Fruit fly (Drosophila melanogaster) whole organism, embryonic: ENCODE measurements around the gene CG8051.

ENCODE experiments used
- Bteb2 ChIP-seq: fragments of 200-800 bp; sonication (Bioruptor generic); optimal IDR thresholded peaks from 2 replicates; lab custom pipeline; 2016; ENCODE audit warnings: missing biosample characterization, missing genetic modification characterization
- CG10543 ChIP-seq: fragments of 200-800 bp; sonication (Bioruptor generic); optimal IDR thresholded peaks from 3 replicates; lab custom pipeline; 2017; ENCODE audit warnings: missing biosample characterization, mild to moderate bottlenecking, missing genetic modification characterization, moderate library complexity
- CG10654 ChIP-seq: fragments of 200-800 bp; sonication (Bioruptor generic); optimal IDR thresholded peaks from 2 replicates; lab custom pipeline; 2016; ENCODE audit warnings: missing biosample characterization, missing genetic modification characterization
- CG11247 ChIP-seq: fragments of 200-800 bp; sonication (Bioruptor generic); IDR thresholded peaks from 2 replicates; pipeline ENCODE4 v1.3.6; 2022; ENCODE audit warnings: missing biosample characterization, missing genetic modification characterization
- CG12744 ChIP-seq: fragments of 200-800 bp; sonication (Bioruptor generic); optimal IDR thresholded peaks from 2 replicates; lab custom pipeline; 2016; ENCODE audit warnings: missing biosample characterization, missing genetic modification characterization
- CG13296 ChIP-seq: fragments of 200-800 bp; sonication (Bioruptor generic); optimal IDR thresholded peaks from 3 replicates; lab custom pipeline; 2018; ENCODE audit warnings: missing biosample characterization, mild to moderate bottlenecking, missing genetic modification characterization
- CG13775 ChIP-seq: fragments of 200-800 bp; sonication (Bioruptor generic); optimal IDR thresholded peaks from 3 replicates; lab custom pipeline; 2017; ENCODE audit warnings: missing biosample characterization, mild to moderate bottlenecking, missing genetic modification characterization
- CG15514 ChIP-seq: fragments of 200-800 bp; sonication (Bioruptor generic); optimal IDR thresholded peaks from 3 replicates; lab custom pipeline; 2017; ENCODE audit warnings: missing biosample characterization, missing genetic modification characterization, mild to moderate bottlenecking, moderate library complexity, missing genetic modification reagents
- CG15696 ChIP-seq: fragments of 200-800 bp; sonication (Bioruptor generic); optimal IDR thresholded peaks from 2 replicates; lab custom pipeline; 2019; ENCODE audit warnings: missing biosample characterization, mild to moderate bottlenecking, missing genetic modification characterization, moderate library complexity
- CG1602 ChIP-seq: fragments of 200-800 bp; sonication (Bioruptor generic); optimal IDR thresholded peaks from 3 replicates; lab custom pipeline; 2016; ENCODE audit warnings: missing biosample characterization, missing genetic modification characterization
- CG17328 ChIP-seq: fragments of 200-800 bp; sonication (Bioruptor generic); IDR thresholded peaks from 2 replicates; pipeline ENCODE4 v1.3.6; 2022; ENCODE audit warnings: missing biosample characterization, missing genetic modification characterization
- CG17361 ChIP-seq: fragments of 200-800 bp; sonication (Bioruptor generic); IDR thresholded peaks from 3 replicates; pipeline ENCODE4 v1.3.6; 2022; ENCODE audit warnings: missing biosample characterization, missing genetic modification characterization
- CG2116 ChIP-seq: fragments of 200-800 bp; sonication (Bioruptor generic); optimal IDR thresholded peaks from 3 replicates; lab custom pipeline; 2018; ENCODE audit warnings: missing biosample characterization, mild to moderate bottlenecking, missing genetic modification characterization
- CG2202 ChIP-seq: fragments of 200-800 bp; sonication (Bioruptor generic); optimal IDR thresholded peaks from 2 replicates; lab custom pipeline; 2018; ENCODE audit warnings: missing biosample characterization, mild to moderate bottlenecking, missing genetic modification characterization
- CG30403 ChIP-seq: fragments of 200-800 bp; sonication (Bioruptor generic); optimal IDR thresholded peaks from 3 replicates; lab custom pipeline; 2016; ENCODE audit warnings: missing biosample characterization, missing genetic modification characterization
- CG31441 ChIP-seq: fragments of 200-800 bp; sonication (Bioruptor generic); IDR thresholded peaks from 2 replicates; pipeline ENCODE4 v1.3.6; 2022; ENCODE audit warnings: missing biosample characterization, missing genetic modification characterization
- CG3163 ChIP-seq: fragments of 200-800 bp; sonication (Bioruptor generic); optimal IDR thresholded peaks from 3 replicates; lab custom pipeline; 2016; ENCODE audit warnings: missing biosample characterization, missing genetic modification characterization
- CG32532 ChIP-seq: fragments of 200-800 bp; sonication (Bioruptor generic); IDR thresholded peaks from 2 replicates; pipeline ENCODE4 v1.3.6; 2022; ENCODE audit warnings: missing biosample characterization, missing genetic modification characterization
- CG43689 ChIP-seq: fragments of 200-800 bp; sonication (Bioruptor generic); IDR thresholded peaks from 2 replicates; pipeline ENCODE4 v1.3.6; 2022; ENCODE audit warnings: missing biosample characterization, missing genetic modification characterization
- CG6813 ChIP-seq: fragments of 200-800 bp; sonication (Bioruptor generic); optimal IDR thresholded peaks from 2 replicates; lab custom pipeline; 2017; ENCODE audit warnings: missing biosample characterization, missing genetic modification characterization, mild to moderate bottlenecking, moderate library complexity, missing genetic modification reagents
- CG7556 ChIP-seq: fragments of 200-800 bp; sonication (Bioruptor generic); optimal IDR thresholded peaks from 2 replicates; lab custom pipeline; 2017; ENCODE audit warnings: missing biosample characterization, mild to moderate bottlenecking, missing genetic modification characterization
- CG7839 ChIP-seq: fragments of 200-800 bp; sonication (Bioruptor generic); optimal IDR thresholded peaks from 3 replicates; lab custom pipeline; 2018; ENCODE audit warnings: missing biosample characterization, mild to moderate bottlenecking, missing genetic modification characterization, moderate library complexity
- CG8089 ChIP-seq: fragments of 200-800 bp; sonication (Bioruptor generic); optimal IDR thresholded peaks from 3 replicates; lab custom pipeline; 2016; ENCODE audit warnings: missing biosample characterization, missing genetic modification characterization
- CG8388 ChIP-seq: fragments of 200-800 bp; sonication (Bioruptor generic); optimal IDR thresholded peaks from 2 replicates; lab custom pipeline; 2019; ENCODE audit warnings: missing biosample characterization, mild to moderate bottlenecking, missing genetic modification characterization, moderate library complexity
- CG8924 ChIP-seq: fragments of 200-800 bp; optimal IDR thresholded peaks from 3 replicates; lab custom pipeline; 2019; ENCODE audit warnings: missing biosample characterization, mild to moderate bottlenecking, missing genetic modification characterization, moderate library complexity
- CoRest ChIP-seq: fragments of 200-800 bp; sonication (Bioruptor generic); optimal IDR thresholded peaks from 3 replicates; lab custom pipeline; 2018; ENCODE audit warnings: missing biosample characterization, mild to moderate bottlenecking, missing genetic modification characterization, moderate library complexity
- Gsc ChIP-seq: fragments of 200-800 bp; sonication (Bioruptor generic); IDR thresholded peaks from 2 replicates; pipeline ENCODE4 v1.3.6; 2022; ENCODE audit warnings: missing biosample characterization, missing genetic modification characterization
- HLH3B ChIP-seq: fragments of 200-800 bp; sonication (Bioruptor generic); IDR thresholded peaks from 2 replicates; pipeline ENCODE4 v1.3.6; 2022; ENCODE audit warnings: missing biosample characterization, missing genetic modification characterization
- HLHmδ ChIP-seq: fragments of 200-800 bp; sonication (Bioruptor generic); optimal IDR thresholded peaks from 2 replicates; lab custom pipeline; 2018; ENCODE audit warnings: missing biosample characterization, mild to moderate bottlenecking, missing genetic modification characterization, moderate library complexity
- Hr51 ChIP-seq, 2 experiments: fragments of 200-800 bp; sonication (Bioruptor generic); optimal IDR thresholded peaks; 2 replicates in 1 of 2; 3 replicates in 1 of 2; lab custom pipeline; 2016 to 2018; ENCODE audit warnings: missing biosample characterization in 2 of 2, missing genetic modification characterization in 2 of 2, mild to moderate bottlenecking in 1 of 2, moderate library complexity in 1 of 2
- Hr78 ChIP-seq, 2 experiments: fragments of 200-800 bp in 1 of 2; fragments of >200 bp in 1 of 2; sonication (Bioruptor generic) in 1 of 2; optimal IDR thresholded peaks; 2 replicates each; lab custom pipeline; 2017 to 2019; ENCODE audit warnings: missing biosample characterization in 2 of 2, missing genetic modification characterization in 2 of 2, mild to moderate bottlenecking in 1 of 2, moderate library complexity in 1 of 2
- Jarid2 ChIP-seq: fragments of 200-800 bp; sonication (Bioruptor generic); optimal IDR thresholded peaks from 3 replicates; lab custom pipeline; 2017; ENCODE audit warnings: mild to moderate bottlenecking, missing biosample characterization, missing genetic modification reagents, missing genetic modification characterization
- MESR4 ChIP-seq: fragments of 200-800 bp; sonication (Bioruptor generic); optimal IDR thresholded peaks from 2 replicates; lab custom pipeline; 2018; ENCODE audit warnings: missing biosample characterization, mild to moderate bottlenecking, missing genetic modification characterization, moderate library complexity
- Med ChIP-seq: fragments of 200-800 bp; sonication (Bioruptor generic); peaks from one replicate; lab custom pipeline; 2016; ENCODE audit warnings: missing biosample characterization, missing genetic modification characterization, mild to moderate bottlenecking, inconsistent platforms, moderate library complexity
- Rx ChIP-seq: fragments of 200-800 bp; sonication (Bioruptor generic); IDR thresholded peaks from 2 replicates; pipeline ENCODE4 v1.3.6; 2022; ENCODE audit warnings: missing biosample characterization, missing genetic modification characterization
- Sry-δ ChIP-seq: fragments of 200-800 bp; sonication (Bioruptor generic); optimal IDR thresholded peaks from 2 replicates; lab custom pipeline; 2016; ENCODE audit warnings: missing biosample characterization, missing genetic modification characterization
- Xbp1 ChIP-seq: fragments of 200-800 bp; sonication (Bioruptor generic); optimal IDR thresholded peaks from 3 replicates; lab custom pipeline; 2016; ENCODE audit warnings: missing biosample characterization, mild to moderate bottlenecking, missing genetic modification characterization
- az2 ChIP-seq: fragments of 200-800 bp; sonication (Bioruptor generic); optimal IDR thresholded peaks from 3 replicates; lab custom pipeline; 2016; ENCODE audit warnings: missing biosample characterization, missing genetic modification characterization
- bsh ChIP-seq, 2 experiments: fragments of 200-800 bp; sonication (Bioruptor generic); optimal IDR thresholded peaks; 2 replicates each; lab custom pipeline; 2017 to 2018; ENCODE audit warnings: mild to moderate bottlenecking in 2 of 2, missing biosample characterization in 2 of 2, missing genetic modification characterization in 2 of 2, moderate library complexity in 1 of 2
- danr ChIP-seq: fragments of 200-800 bp; sonication (Bioruptor generic); IDR thresholded peaks from 2 replicates; pipeline ENCODE4 v1.3.6; 2022; ENCODE audit warnings: missing biosample characterization, missing genetic modification characterization
- disco-r ChIP-seq: fragments of 200-800 bp; sonication (Bioruptor generic); optimal IDR thresholded peaks from 2 replicates; lab custom pipeline; 2016; ENCODE audit warnings: missing biosample characterization, missing genetic modification characterization
- grau ChIP-seq: fragments of 200-800 bp; optimal IDR thresholded peaks from 3 replicates; lab custom pipeline; 2019; ENCODE audit warnings: missing biosample characterization, mild to moderate bottlenecking, missing genetic modification characterization, moderate library complexity
- ken ChIP-seq: fragments of 200-800 bp; sonication (Bioruptor generic); IDR thresholded peaks from 3 replicates; pipeline ENCODE4 v1.3.6; 2022; ENCODE audit warnings: missing biosample characterization, missing genetic modification characterization
- psq ChIP-seq: fragments of 200-800 bp; sonication (Bioruptor generic); optimal IDR thresholded peaks from 2 replicates; lab custom pipeline; 2017; ENCODE audit warnings: missing biosample characterization, missing genetic modification characterization
- schlank ChIP-seq: fragments of 200-800 bp; sonication (Bioruptor generic); optimal IDR thresholded peaks from 2 replicates; lab custom pipeline; 2018; ENCODE audit warnings: missing biosample characterization, mild to moderate bottlenecking, missing genetic modification characterization
- seq ChIP-seq: fragments of 200-800 bp; sonication (Bioruptor generic); IDR thresholded peaks from 2 replicates; pipeline ENCODE4 v1.3.6; 2022; ENCODE audit warnings: missing biosample characterization, missing genetic modification characterization
- trem ChIP-seq: fragments of 200-800 bp; optimal IDR thresholded peaks from 3 replicates; lab custom pipeline; 2019; ENCODE audit warnings: missing biosample characterization, mild to moderate bottlenecking, missing genetic modification characterization, moderate library complexity
- trh ChIP-seq: fragments of 200-800 bp; sonication (Bioruptor generic); optimal IDR thresholded peaks from 2 replicates; lab custom pipeline; 2016; ENCODE audit warnings: missing biosample characterization, missing genetic modification characterization

Gene CG8051

dm6 chrX:19352830-19353441 lies 45.2 kb upstream of the CG8051 start, which contains the start of gene kek5 (continued):
- TF ChIP-seq CG13296 (GFP tag; lab: Kevin White, UChicago) = no peak
- peak; percentile 88 for TF ChIP-seq Med
- TF ChIP-seq CG2116 (GFP tag; lab: Kevin White, UChicago) = no peak
- TF ChIP-seq psq (GFP tag; lab: Kevin White, UChicago) = no peak
- peak in 1 of 2 experiments; percentile 38 for TF ChIP-seq Hr51 (GFP tag; optimal IDR thresholded peaks at IDR 0.05; lab: Kevin White, UChicago)
- TF ChIP-seq Xbp1 (GFP tag; lab: Kevin White, UChicago) = peak; percentile 33
- peak; percentile 1 for TF ChIP-seq CG8924 (tag; lab: Kevin White, UChicago)
- TF ChIP-seq CG6813 (GFP tag; lab: Kevin White, UChicago) = peak; percentile 18
- TF ChIP-seq CG31441 = 0 out of 2 replicates have a peak, but pooled peaks have one; percentile 33
- TF ChIP-seq grau (tag; lab: Kevin White, UChicago) = peak; percentile 33
- TF ChIP-seq CG32532 = peak; percentile 51; the same call in 1 of the 2 replicates
- peak; percentile 47 for TF ChIP-seq CG7839 (tag; lab: Kevin White, UChicago)
- TF ChIP-seq bsh (GFP tag; optimal IDR thresholded peaks at IDR 0.05; lab: Kevin White, UChicago) = peak; percentile 5 to 50
- peak; percentile 98 for TF ChIP-seq Jarid2 (GFP tag; lab: Kevin White, UChicago)
- peak; percentile 39 for TF ChIP-seq CG30403
- TF ChIP-seq HLHmδ (GFP tag; lab: Kevin White, UChicago) = peak; percentile 38
- peak; percentile 19 for TF ChIP-seq CG13775 (GFP tag; lab: Kevin White, UChicago)
- peak; percentile 20 for TF ChIP-seq CoRest (tag; lab: Kevin White, UChicago)
- peak; percentile 51; the same call in 1 of the 2 replicates for TF ChIP-seq CG17328 (GFP tag; lab: Robert Waterston, UW)
- peak; percentile 41 for TF ChIP-seq CG8388 (GFP tag; lab: Kevin White, UChicago)
- TF ChIP-seq trh (GFP tag; lab: Kevin White, UChicago) = no peak
- TF ChIP-seq CG17361 (GFP tag; lab: Robert Waterston, UW) = no peak

dm6 chrX:19348835-19349466 lies 41.2 kb upstream of the CG8051 start:
- TF ChIP-seq MESR4 (GFP tag; lab: Kevin White, UChicago) (no peak), seq (no peak), HLH3B (GFP tag; lab: Robert Waterston, UW) (no peak), disco-r (GFP tag; lab: Kevin White, UChicago) (peak; percentile 4), CG10654 (GFP tag; lab: Kevin White, UChicago) (no peak), CG12744 (GFP tag; lab: Kevin White, UChicago) (no peak), CG15696 (tag; lab: Kevin White, UChicago) (no peak), CG2202 (no peak), CG3163 (GFP tag; lab: Kevin White, UChicago) (no peak), danr (GFP tag; lab: Robert Waterston, UW) (no peak), Bteb2 (GFP tag; lab: Kevin White, UChicago) (peak; percentile 36), CG15514 (GFP tag; lab: Kevin White, UChicago) (no peak), CG7556 (GFP tag; lab: Kevin White, UChicago) (peak; percentile 64), Rx (no peak), Hr78 (GFP tag; optimal IDR thresholded peaks at IDR 0.05; lab: Kevin White, UChicago) (no peak), CG10543 (GFP tag; lab: Kevin White, UChicago) (no peak), ken (GFP tag; lab: Robert Waterston, UW) (no peak), CG1602 (peak; percentile 25), az2 (GFP tag; lab: Kevin White, UChicago) (peak; percentile 55), CG8089 (GFP tag; lab: Kevin White, UChicago) (no peak), schlank (tag; lab: Kevin White, UChicago) (no peak), Sry-δ (GFP tag; lab: Kevin White, UChicago) (no peak), CG11247 (GFP tag; lab: Robert Waterston, UW) (no peak), Gsc (GFP tag; lab: Robert Waterston, UW) (no peak), CG43689 (GFP tag; lab: Robert Waterston, UW) (no peak), trem (no peak)
